Fruit fly (Drosophila melanogaster): ENCODE measurements around the gene mura.

dm6 chr3R:9504355-9504754, 47.3 kb downstream of the mura start, which contains the start of gene CG8149:
- TF ChIP-seq usp (GFP tag; optimal IDR thresholded peaks at IDR 0.05): no peak
- TF ChIP-seq pan (optimal IDR thresholded peaks at IDR 0.05): no peak
- no peak for TF ChIP-seq EcR (GFP tag; optimal IDR thresholded peaks at IDR 0.05)
